Worm (Caenorhabditis elegans) whole organism, young adult: ENCODE measurements around the gene C48B4.12.
A peak's percentile ranks its signal among the peaks of the same experiment; 100 is the strongest.

Experiments used
- C06A6.2 ChIP-seq: fragments of 200-800 bp; sonication (Bioruptor generic); conservative IDR thresholded peaks from 2 replicates; pipeline ENCODE4 v1.3.6; 2022; ENCODE audit warnings: missing genetic modification characterization, missing compliant biosample characterization
- C17E4.6 ChIP-seq: fragments of 200-800 bp; sonication (Bioruptor generic); IDR thresholded peaks from 2 replicates; pipeline ENCODE4 v1.3.6; 2022; ENCODE audit warnings: missing genetic modification reagents, missing genetic modification characterization, missing compliant biosample characterization
- D2030.7 ChIP-seq: fragments of 200-800 bp; sonication (Bioruptor generic); IDR thresholded peaks from 2 replicates; pipeline ENCODE4 v1.3.6; 2022; ENCODE audit warnings: missing genetic modification reagents, missing genetic modification characterization, missing compliant biosample characterization
- F23B12.7 ChIP-seq: sonication (generic microtip); optimal IDR thresholded peaks from 2 replicates; lab custom pipeline; 2017; ENCODE audit warnings: missing genetic modification characterization, mild to moderate bottlenecking, missing compliant biosample characterization, antibody characterized with exemption, moderate library complexity; ENCODE audit not compliant: insufficient read depth
- F33H1.4 ChIP-seq: fragments of 200-800 bp; sonication (Bioruptor generic); IDR thresholded peaks from 2 replicates; pipeline ENCODE4 v1.3.6; 2022; ENCODE audit warnings: missing genetic modification reagents, missing genetic modification characterization, missing compliant biosample characterization
- F49E8.2 ChIP-seq: sonication (generic microtip); optimal IDR thresholded peaks from 3 replicates; lab custom pipeline; 2017; ENCODE audit warnings: missing genetic modification characterization, mild to moderate bottlenecking, missing compliant biosample characterization, antibody characterized with exemption, moderate library complexity; ENCODE audit not compliant: insufficient read depth
- F57A8.1 ChIP-seq: fragments of 200-800 bp; sonication (Bioruptor generic); optimal IDR thresholded peaks from 2 replicates; lab custom pipeline; 2018; ENCODE audit warnings: mild to moderate bottlenecking, missing genetic modification characterization, moderate library complexity, missing compliant biosample characterization
- F57C9.4 ChIP-seq: sonication (generic microtip); optimal IDR thresholded peaks from 2 replicates; lab custom pipeline; 2017; ENCODE audit warnings: mild to moderate bottlenecking, missing genetic modification characterization, missing compliant biosample characterization
- K11D2.4 ChIP-seq: fragments of 200-800 bp; sonication (Bioruptor generic); IDR thresholded peaks from 2 replicates; pipeline ENCODE4 v1.3.6; 2022; ENCODE audit warnings: missing genetic modification reagents, missing genetic modification characterization, missing compliant biosample characterization
- K12H6.12 ChIP-seq: fragments of 200-800 bp; sonication (Bioruptor generic); optimal IDR thresholded peaks from 2 replicates; lab custom pipeline; 2018; ENCODE audit warnings: mild to moderate bottlenecking, missing genetic modification characterization, missing compliant biosample characterization
- T07F8.4 ChIP-seq: sonication (generic microtip); optimal IDR thresholded peaks from 2 replicates; lab custom pipeline; 2016; ENCODE audit warnings: mild to moderate bottlenecking, missing genetic modification characterization, moderate library complexity, missing compliant biosample characterization
- Y56A3A.18 ChIP-seq: fragments of 200-800 bp; sonication (Bioruptor generic); IDR thresholded peaks from 2 replicates; pipeline ENCODE4 v1.3.6; 2022; ENCODE audit warnings: missing genetic modification reagents, missing genetic modification characterization, missing compliant biosample characterization
- ama-1 ChIP-seq, 3 experiments: fragments of 150-350 bp in 1 of 3; sonication (generic microtip) in 2 of 3; optimal IDR thresholded peaks; 2 replicates each; lab custom pipeline; 2014 to 2018; ENCODE audit warnings: missing biosample characterization in 2 of 3, missing genetic modification characterization in 2 of 3, missing genetic modification reagents in 2 of 3
- aptf-2 ChIP-seq: fragments of 200-800 bp; sonication (Bioruptor generic); conservative IDR thresholded peaks from 2 replicates; pipeline ENCODE4 v1.3.6; 2022; ENCODE audit warnings: missing genetic modification reagents, missing genetic modification characterization, missing compliant biosample characterization
- atf-7 ChIP-seq: sonication (generic microtip); optimal IDR thresholded peaks from 2 replicates; lab custom pipeline; 2017; ENCODE audit warnings: mild to moderate bottlenecking, missing genetic modification characterization, missing compliant biosample characterization
- bed-2 ChIP-seq: fragments of 200-800 bp; sonication (Bioruptor generic); IDR thresholded peaks from 2 replicates; pipeline ENCODE4 v1.3.6; 2022; ENCODE audit warnings: missing genetic modification reagents, missing genetic modification characterization, missing compliant biosample characterization
- cebp-1 ChIP-seq, 2 experiments: fragments of 200-800 bp in 1 of 2; sonication (Bioruptor generic) in 1 of 2; sonication (generic microtip) in 1 of 2; IDR thresholded peaks in 1 of 2; optimal IDR thresholded peaks in 1 of 2; 2 replicates each; pipeline versions ENCODE4 v1.3.6 to Lab custom; 2017 to 2022; ENCODE audit warnings: missing compliant biosample characterization in 2 of 2, missing genetic modification characterization in 2 of 2, mild to moderate bottlenecking in 1 of 2, missing genetic modification reagents in 1 of 2, moderate library complexity in 1 of 2
- cebp-2 ChIP-seq: fragments of 200-800 bp; sonication (Bioruptor generic); IDR thresholded peaks from 2 replicates; pipeline ENCODE4 v1.3.6; 2022; ENCODE audit warnings: missing genetic modification characterization, missing compliant biosample characterization
- ceh-58 ChIP-seq: fragments of 200-800 bp; sonication (Bioruptor generic); IDR thresholded peaks from 2 replicates; pipeline ENCODE4 v1.3.6; 2022; ENCODE audit warnings: missing genetic modification characterization, missing compliant biosample characterization
- dox-1 ChIP-seq: fragments of 200-800 bp; sonication (Bioruptor generic); IDR thresholded peaks from 2 replicates; pipeline ENCODE4 v1.3.6; 2022; ENCODE audit warnings: missing genetic modification reagents, missing genetic modification characterization, missing compliant biosample characterization
- egrh-3 ChIP-seq: fragments of 200-800 bp; sonication (Bioruptor generic); IDR thresholded peaks from 2 replicates; pipeline ENCODE4 v1.3.6; 2022; ENCODE audit warnings: missing genetic modification reagents, missing genetic modification characterization, missing compliant biosample characterization
- fkh-3 ChIP-seq: sonication (generic microtip); optimal IDR thresholded peaks from 2 replicates; lab custom pipeline; 2016; ENCODE audit warnings: mild to moderate bottlenecking, missing genetic modification characterization, missing compliant biosample characterization
- gei-17 ChIP-seq: fragments of 200-800 bp; sonication (Bioruptor generic); optimal IDR thresholded peaks from 2 replicates; lab custom pipeline; 2018; ENCODE audit warnings: mild to moderate bottlenecking, missing genetic modification characterization, missing compliant biosample characterization
- hlh-26 ChIP-seq: fragments of 200-800 bp; sonication (Bioruptor generic); conservative IDR thresholded peaks from 2 replicates; pipeline ENCODE4 v1.3.6; 2022; ENCODE audit warnings: missing genetic modification reagents, missing genetic modification characterization, missing compliant biosample characterization
- hsf-1 ChIP-seq: fragments of 200-800 bp; sonication (Bioruptor generic); IDR thresholded peaks from 2 replicates; pipeline ENCODE4 v1.3.6; 2022; ENCODE audit warnings: missing genetic modification reagents, missing genetic modification characterization, missing compliant biosample characterization
- lin-40 ChIP-seq: sonication (generic microtip); optimal IDR thresholded peaks from 2 replicates; lab custom pipeline; 2016; ENCODE audit warnings: missing genetic modification characterization, mild to moderate bottlenecking, missing compliant biosample characterization, missing genotype, missing genetic modification reagents
- lsl-1 ChIP-seq: fragments of 200-800 bp; sonication (Bioruptor generic); optimal IDR thresholded peaks from 2 replicates; lab custom pipeline; 2018; ENCODE audit warnings: mild to moderate bottlenecking, missing genetic modification characterization, moderate library complexity, missing compliant biosample characterization
- lsy-27 ChIP-seq: sonication (generic microtip); optimal IDR thresholded peaks from 2 replicates; lab custom pipeline; 2017; ENCODE audit warnings: missing genetic modification characterization, mild to moderate bottlenecking, missing compliant biosample characterization, antibody characterized with exemption, missing genotype, borderline replicate concordance; ENCODE audit not compliant: insufficient read depth
- madf-3 ChIP-seq: fragments of 200-800 bp; sonication (Bioruptor generic); IDR thresholded peaks from 2 replicates; pipeline ENCODE4 v1.3.6; 2022; ENCODE audit warnings: missing genetic modification reagents, missing genetic modification characterization, missing compliant biosample characterization
- madf-6 ChIP-seq: fragments of 200-800 bp; sonication (Bioruptor generic); IDR thresholded peaks from 2 replicates; pipeline ENCODE4 v1.3.6; 2022; ENCODE audit warnings: missing genetic modification reagents, missing genetic modification characterization, missing compliant biosample characterization
- mcd-1 ChIP-seq: fragments of 200-800 bp; sonication (Bioruptor generic); IDR thresholded peaks from 2 replicates; pipeline ENCODE4 v1.3.6; 2022; ENCODE audit warnings: missing genetic modification reagents, missing genetic modification characterization, missing compliant biosample characterization
- mel-28 ChIP-seq: sonication (generic microtip); optimal IDR thresholded peaks from 2 replicates; lab custom pipeline; 2016; ENCODE audit warnings: borderline replicate concordance, mild to moderate bottlenecking, missing genetic modification characterization, missing compliant biosample characterization
- mes-4 ChIP-seq: sonication (generic microtip); optimal IDR thresholded peaks from 2 replicates; lab custom pipeline; 2016; ENCODE audit warnings: missing genotype, missing genetic modification characterization, missing compliant biosample characterization
- mxl-1 ChIP-seq: sonication (generic microtip); optimal IDR thresholded peaks from 2 replicates; lab custom pipeline; 2016; ENCODE audit warnings: missing genetic modification characterization, missing compliant biosample characterization
- nhr-120 ChIP-seq: fragments of 200-800 bp; sonication (Bioruptor generic); IDR thresholded peaks from 2 replicates; pipeline ENCODE4 v1.3.6; 2022; ENCODE audit warnings: missing genetic modification characterization, missing compliant biosample characterization
- nhr-179 ChIP-seq: sonication (generic microtip); optimal IDR thresholded peaks from 2 replicates; lab custom pipeline; 2016; ENCODE audit warnings: mild to moderate bottlenecking, missing genetic modification characterization, missing compliant biosample characterization
- nhr-90 ChIP-seq: sonication (generic microtip); optimal IDR thresholded peaks from 2 replicates; lab custom pipeline; 2016; ENCODE audit warnings: missing genotype, mild to moderate bottlenecking, missing genetic modification characterization, missing compliant biosample characterization
- pbrm-1 ChIP-seq: fragments of 200-800 bp; sonication (Bioruptor generic); IDR thresholded peaks from 2 replicates; pipeline ENCODE4 v1.3.6; 2022; ENCODE audit warnings: missing genetic modification reagents, missing genetic modification characterization, missing compliant biosample characterization
- pha-4 ChIP-seq: fragments of 150-350 bp; sonication (generic microtip); optimal IDR thresholded peaks from 2 replicates; lab custom pipeline; 2014; ENCODE audit warnings: missing biosample characterization, missing genetic modification reagents, missing genetic modification characterization
- sea-2 ChIP-seq: fragments of 200-800 bp; sonication (Bioruptor generic); IDR thresholded peaks from 2 replicates; pipeline ENCODE4 v1.3.6; 2022; ENCODE audit warnings: missing genetic modification characterization, missing compliant biosample characterization
- snpc-1.3 ChIP-seq: sonication (generic microtip); optimal IDR thresholded peaks from 2 replicates; lab custom pipeline; 2017; ENCODE audit warnings: missing genetic modification characterization, mild to moderate bottlenecking, missing compliant biosample characterization, antibody characterized with exemption, moderate library complexity, missing genotype, missing genetic modification reagents; ENCODE audit not compliant: insufficient read depth
- somi-1 ChIP-seq: fragments of 200-800 bp; sonication (Bioruptor generic); optimal IDR thresholded peaks from 2 replicates; lab custom pipeline; 2018; ENCODE audit warnings: mild to moderate bottlenecking, missing genetic modification characterization, missing compliant biosample characterization
- ztf-18 ChIP-seq: sonication (generic microtip); optimal IDR thresholded peaks from 2 replicates; lab custom pipeline; 2016; ENCODE audit warnings: missing genotype, mild to moderate bottlenecking, missing genetic modification characterization, missing compliant biosample characterization
- ztf-22 ChIP-seq: fragments of 200-800 bp; sonication (Bioruptor generic); optimal IDR thresholded peaks from 2 replicates; lab custom pipeline; 2018; ENCODE audit warnings: mild to moderate bottlenecking, missing genetic modification characterization, moderate library complexity, missing compliant biosample characterization
- ztf-25 ChIP-seq: fragments of 200-800 bp; sonication (Bioruptor generic); IDR thresholded peaks from 2 replicates; pipeline ENCODE4 v1.3.6; 2022; ENCODE audit warnings: missing genetic modification reagents, missing genetic modification characterization, missing compliant biosample characterization
- ztf-3 ChIP-seq: fragments of 200-800 bp; sonication (Bioruptor generic); optimal IDR thresholded peaks from 2 replicates; lab custom pipeline; 2018; ENCODE audit warnings: mild to moderate bottlenecking, missing genetic modification characterization, missing compliant biosample characterization
- ztf-6 ChIP-seq: fragments of 200-800 bp; sonication (Bioruptor generic); IDR thresholded peaks from 2 replicates; pipeline ENCODE4 v1.3.6; 2022; ENCODE audit warnings: missing genetic modification reagents, missing genetic modification characterization, missing compliant biosample characterization

The C48B4.12 gene

DNA sequence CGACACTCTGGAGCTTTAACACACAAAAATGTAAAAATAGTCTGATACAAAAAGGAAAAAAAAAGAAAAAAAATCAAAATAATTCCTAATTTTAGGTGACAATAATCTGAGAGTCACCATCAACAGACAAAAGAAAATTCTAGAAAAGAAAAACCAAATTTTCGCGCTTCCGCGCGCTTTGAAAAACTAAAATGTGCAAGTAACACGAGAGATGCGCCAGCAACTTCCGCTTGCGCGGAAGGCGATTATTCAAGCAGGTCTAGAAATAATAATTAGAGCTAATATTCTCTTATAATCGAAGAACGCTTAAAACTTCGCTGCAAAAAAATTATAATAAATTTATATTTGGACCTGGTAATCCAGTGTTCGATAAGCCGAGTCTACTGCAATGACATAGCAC is 19.8 kb downstream of the C48B4.12 start:
- TF ChIP-seq F57C9.4 (tag; lab: Kevin White, UChicago) = no peak
- TF ChIP-seq Y56A3A.18 (GFP tag; lab: Robert Waterston, UW) = 0 out of 2 replicates have a peak, but pooled peaks have one; percentile 45
- TF ChIP-seq K11D2.4 = 0 out of 2 replicates have a peak, but pooled peaks have one; percentile 21
- TF ChIP-seq D2030.7 (GFP tag; lab: Robert Waterston, UW) = peak; percentile 99
- TF ChIP-seq hlh-26 = no peak
- TF ChIP-seq hsf-1 (GFP tag; lab: Robert Waterston, UW) = peak; percentile 100
- TF ChIP-seq madf-6 (GFP tag; lab: Robert Waterston, UW) = peak; percentile 100
- no peak for TF ChIP-seq fkh-3 (tag; lab: Kevin White, UChicago)
- TF ChIP-seq lin-40 (tag; lab: Kevin White, UChicago) = no peak
- no peak for TF ChIP-seq K12H6.12
- TF ChIP-seq dox-1 (GFP tag; lab: Robert Waterston, UW) = peak; percentile 98
- no peak for TF ChIP-seq somi-1 (GFP tag; lab: Kevin White, UChicago)
- no peak for TF ChIP-seq cebp-1 (GFP tag; IDR thresholded peaks at IDR 0.05; lab: Robert Waterston, UW)
- TF ChIP-seq cebp-1 (tag; optimal IDR thresholded peaks at IDR 0.05; lab: Kevin White, UChicago) = peak; percentile 33
- no peak for TF ChIP-seq T07F8.4 (tag; lab: Kevin White, UChicago)
- TF ChIP-seq mes-4 = peak; percentile 57
- TF ChIP-seq ama-1 (optimal IDR thresholded peaks at IDR 0.05; lab: Kevin White, UChicago) = no peak
- peak in 1 of 2 experiments; percentile 42 for TF ChIP-seq ama-1 (GFP tag; optimal IDR thresholded peaks at IDR 0.05; lab: Kevin White, UChicago)
- TF ChIP-seq nhr-179 (tag; lab: Kevin White, UChicago) = no peak
- TF ChIP-seq snpc-1.3 (tag; lab: Kevin White, UChicago) = peak; percentile 96
- TF ChIP-seq C06A6.2 (GFP tag; lab: Robert Waterston, UW) = no peak
- peak; percentile 97 for TF ChIP-seq F49E8.2
- TF ChIP-seq ztf-25 (GFP tag; lab: Robert Waterston, UW) = no peak
- peak; percentile 68; the same call in 1 of the 2 replicates for TF ChIP-seq aptf-2 (GFP tag; lab: Robert Waterston, UW)
- no peak for TF ChIP-seq pha-4 (tag; lab: Kevin White, UChicago)
- TF ChIP-seq ztf-18 (tag; lab: Kevin White, UChicago) = peak; percentile 99
- no peak for TF ChIP-seq sea-2 (GFP tag; lab: Robert Waterston, UW)
- TF ChIP-seq F23B12.7 (tag; lab: Kevin White, UChicago) = peak; percentile 42
- TF ChIP-seq ztf-22 (GFP tag; lab: Kevin White, UChicago) = no peak
- 0 out of 2 replicates have a peak, but pooled peaks have one; percentile 7 for TF ChIP-seq ztf-6
- TF ChIP-seq cebp-2 (GFP tag; lab: Robert Waterston, UW) = no peak
- no peak for TF ChIP-seq nhr-120 (GFP tag; lab: Robert Waterston, UW)
- TF ChIP-seq lsl-1 (GFP tag; lab: Kevin White, UChicago) = peak; percentile 96
- peak; percentile 97 for TF ChIP-seq madf-3
- no peak for TF ChIP-seq bed-2 (GFP tag; lab: Robert Waterston, UW)
- TF ChIP-seq ztf-3 = no peak
- TF ChIP-seq mxl-1 (tag; lab: Kevin White, UChicago) = no peak
- peak; percentile 95 for TF ChIP-seq mcd-1 (GFP tag; lab: Robert Waterston, UW)
- peak; percentile 94 for TF ChIP-seq pbrm-1 (GFP tag; lab: Robert Waterston, UW)
- TF ChIP-seq ceh-58 = no peak
- no peak for TF ChIP-seq egrh-3
- TF ChIP-seq gei-17 (GFP tag; lab: Kevin White, UChicago) = no peak
- no peak for TF ChIP-seq F57A8.1 (GFP tag; lab: Kevin White, UChicago)
- no peak for TF ChIP-seq nhr-90 (tag; lab: Kevin White, UChicago)
- peak; percentile 98 for TF ChIP-seq C17E4.6 (GFP tag; lab: Robert Waterston, UW)
- TF ChIP-seq lsy-27 (tag; lab: Kevin White, UChicago) = peak; percentile 40
- no peak for TF ChIP-seq mel-28
- TF ChIP-seq F33H1.4 (GFP tag; lab: Robert Waterston, UW) = peak; percentile 97
- no peak for TF ChIP-seq atf-7 (tag; lab: Kevin White, UChicago)
